Worm (Caenorhabditis elegans) whole organism, young adult: ENCODE data around the gene tre-5.

Source experiments
- B0336.3 ChIP-seq: fragments of 200-800 bp; sonication (Bioruptor generic); IDR thresholded peaks from 2 replicates; pipeline ENCODE4 v1.3.6; 2022; ENCODE audit warnings: missing genetic modification characterization, missing compliant biosample characterization
- C06A6.2 ChIP-seq: fragments of 200-800 bp; sonication (Bioruptor generic); conservative IDR thresholded peaks from 2 replicates; pipeline ENCODE4 v1.3.6; 2022; ENCODE audit warnings: missing genetic modification characterization, missing compliant biosample characterization
- D2030.7 ChIP-seq: fragments of 200-800 bp; sonication (Bioruptor generic); IDR thresholded peaks from 2 replicates; pipeline ENCODE4 v1.3.6; 2022; ENCODE audit warnings: missing genetic modification reagents, missing genetic modification characterization, missing compliant biosample characterization
- F10E7.11 ChIP-seq: sonication (generic microtip); optimal IDR thresholded peaks from 2 replicates; lab custom pipeline; 2017; ENCODE audit warnings: mild to moderate bottlenecking, missing genetic modification characterization, moderate library complexity, missing compliant biosample characterization
- F57C9.4 ChIP-seq: sonication (generic microtip); optimal IDR thresholded peaks from 2 replicates; lab custom pipeline; 2017; ENCODE audit warnings: mild to moderate bottlenecking, missing genetic modification characterization, missing compliant biosample characterization
- K11D2.4 ChIP-seq: fragments of 200-800 bp; sonication (Bioruptor generic); IDR thresholded peaks from 2 replicates; pipeline ENCODE4 v1.3.6; 2022; ENCODE audit warnings: missing genetic modification reagents, missing genetic modification characterization, missing compliant biosample characterization
- T26A5.8 ChIP-seq: sonication (generic microtip); optimal IDR thresholded peaks from 2 replicates; lab custom pipeline; 2016; ENCODE audit warnings: missing genetic modification characterization, missing compliant biosample characterization
- Y67H2A.10 ChIP-seq: fragments of 200-800 bp; sonication (Bioruptor generic); conservative IDR thresholded peaks from 2 replicates; pipeline ENCODE4 v1.3.6; 2022; ENCODE audit warnings: missing genetic modification reagents, missing genetic modification characterization, missing compliant biosample characterization
- Y95B8A.8 ChIP-seq: fragments of 200-800 bp; sonication (Bioruptor generic); IDR thresholded peaks from 2 replicates; pipeline ENCODE4 v1.3.6; 2022; ENCODE audit warnings: missing genetic modification reagents, missing genetic modification characterization, missing compliant biosample characterization
- aptf-3 ChIP-seq: fragments of 200-800 bp; sonication (Bioruptor generic); IDR thresholded peaks from 2 replicates; pipeline ENCODE4 v1.3.6; 2022; ENCODE audit warnings: missing genetic modification characterization, missing compliant biosample characterization
- athp-1 ChIP-seq: sonication (generic microtip); optimal IDR thresholded peaks from 2 replicates; lab custom pipeline; 2017; ENCODE audit warnings: mild to moderate bottlenecking, missing genetic modification characterization, missing compliant biosample characterization
- attf-3 ChIP-seq: fragments of 200-800 bp; sonication (Bioruptor generic); conservative IDR thresholded peaks from 2 replicates; pipeline ENCODE4 v1.3.6; 2022; ENCODE audit warnings: missing genetic modification reagents, missing genetic modification characterization, missing compliant biosample characterization
- cebp-1 ChIP-seq, 2 experiments: fragments of 200-800 bp in 1 of 2; sonication (Bioruptor generic) in 1 of 2; sonication (generic microtip) in 1 of 2; IDR thresholded peaks in 1 of 2; optimal IDR thresholded peaks in 1 of 2; 2 replicates each; pipeline versions ENCODE4 v1.3.6 to Lab custom; 2017 to 2022; ENCODE audit warnings: missing compliant biosample characterization in 2 of 2, missing genetic modification characterization in 2 of 2, mild to moderate bottlenecking in 1 of 2, missing genetic modification reagents in 1 of 2, moderate library complexity in 1 of 2
- ceh-40 ChIP-seq: fragments of 200-800 bp; sonication (Bioruptor generic); IDR thresholded peaks from 2 replicates; pipeline ENCODE4 v1.3.6; 2022; ENCODE audit warnings: missing genetic modification characterization, missing compliant biosample characterization
- ceh-79 ChIP-seq: sonication (generic microtip); optimal IDR thresholded peaks from 2 replicates; lab custom pipeline; 2017; ENCODE audit warnings: mild to moderate bottlenecking, missing genetic modification characterization, missing compliant biosample characterization
- chd-7 ChIP-seq: sonication (generic microtip); optimal IDR thresholded peaks from 2 replicates; lab custom pipeline; 2016; ENCODE audit warnings: mild to moderate bottlenecking, missing genetic modification characterization, moderate library complexity, missing compliant biosample characterization
- egl-18 ChIP-seq: fragments of 200-800 bp; sonication (Bioruptor generic); IDR thresholded peaks from 2 replicates; pipeline ENCODE4 v1.3.6; 2022; ENCODE audit warnings: missing genetic modification reagents, missing genetic modification characterization, missing compliant biosample characterization
- ekl-4 ChIP-seq: fragments of 200-800 bp; sonication (Bioruptor generic); IDR thresholded peaks from 2 replicates; pipeline ENCODE4 v1.3.6; 2022; ENCODE audit warnings: missing genetic modification reagents, missing genetic modification characterization, missing compliant biosample characterization
- him-1 ChIP-seq: sonication (generic microtip); optimal IDR thresholded peaks from 2 replicates; lab custom pipeline; 2016; ENCODE audit warnings: missing genotype, missing genetic modification reagents, missing genetic modification characterization, missing compliant biosample characterization
- hmg-20 ChIP-seq: fragments of 200-800 bp; sonication (Bioruptor generic); IDR thresholded peaks from 2 replicates; pipeline ENCODE4 v1.3.6; 2022; ENCODE audit warnings: missing genetic modification reagents, missing genetic modification characterization, missing compliant biosample characterization
- hrde-1 ChIP-seq: sonication (generic microtip); optimal IDR thresholded peaks from 2 replicates; lab custom pipeline; 2016; ENCODE audit warnings: missing genetic modification characterization, mild to moderate bottlenecking, missing compliant biosample characterization, moderate library complexity, missing genotype, missing genetic modification reagents, borderline replicate concordance
- let-526 ChIP-seq: fragments of 200-800 bp; sonication (Bioruptor generic); IDR thresholded peaks from 2 replicates; pipeline ENCODE4 v1.3.6; 2022; ENCODE audit warnings: missing genetic modification reagents, missing genetic modification characterization, missing compliant biosample characterization
- lin-54 ChIP-seq: fragments of 200-800 bp; sonication (Bioruptor generic); optimal IDR thresholded peaks from 2 replicates; lab custom pipeline; 2018; ENCODE audit warnings: mild to moderate bottlenecking, missing genetic modification characterization, missing compliant biosample characterization
- lsy-27 ChIP-seq: sonication (generic microtip); optimal IDR thresholded peaks from 2 replicates; lab custom pipeline; 2017; ENCODE audit warnings: missing genetic modification characterization, mild to moderate bottlenecking, missing compliant biosample characterization, antibody characterized with exemption, missing genotype, borderline replicate concordance; ENCODE audit not compliant: insufficient read depth
- madf-10 ChIP-seq: sonication (generic microtip); optimal IDR thresholded peaks from 2 replicates; lab custom pipeline; 2016; ENCODE audit warnings: mild to moderate bottlenecking, missing genetic modification characterization, missing compliant biosample characterization
- madf-8 ChIP-seq: fragments of 200-800 bp; sonication (Bioruptor generic); conservative IDR thresholded peaks from 2 replicates; pipeline ENCODE4 v1.3.6; 2022; ENCODE audit warnings: missing genetic modification reagents, missing genetic modification characterization, missing compliant biosample characterization
- mcd-1 ChIP-seq: fragments of 200-800 bp; sonication (Bioruptor generic); IDR thresholded peaks from 2 replicates; pipeline ENCODE4 v1.3.6; 2022; ENCODE audit warnings: missing genetic modification reagents, missing genetic modification characterization, missing compliant biosample characterization
- mes-4 ChIP-seq: sonication (generic microtip); optimal IDR thresholded peaks from 2 replicates; lab custom pipeline; 2016; ENCODE audit warnings: missing genotype, missing genetic modification characterization, missing compliant biosample characterization
- nfya-1 ChIP-seq: sonication (generic microtip); optimal IDR thresholded peaks from 2 replicates; lab custom pipeline; 2017; ENCODE audit warnings: antibody characterized with exemption, missing compliant biosample characterization, missing genetic modification characterization, borderline replicate concordance; ENCODE audit not compliant: insufficient read depth
- nhr-120 ChIP-seq: fragments of 200-800 bp; sonication (Bioruptor generic); IDR thresholded peaks from 2 replicates; pipeline ENCODE4 v1.3.6; 2022; ENCODE audit warnings: missing genetic modification characterization, missing compliant biosample characterization
- nhr-27 ChIP-seq: fragments of 200-800 bp; sonication (Bioruptor generic); optimal IDR thresholded peaks from 2 replicates; lab custom pipeline; 2018; ENCODE audit warnings: mild to moderate bottlenecking, missing genetic modification characterization, moderate library complexity, missing compliant biosample characterization
- nhr-90 ChIP-seq: sonication (generic microtip); optimal IDR thresholded peaks from 2 replicates; lab custom pipeline; 2016; ENCODE audit warnings: missing genotype, mild to moderate bottlenecking, missing genetic modification characterization, missing compliant biosample characterization
- rcor-1 ChIP-seq: fragments of 200-800 bp; sonication (Bioruptor generic); IDR thresholded peaks from 2 replicates; pipeline ENCODE4 v1.3.6; 2022; ENCODE audit warnings: missing genetic modification reagents, missing genetic modification characterization, missing compliant biosample characterization
- sptf-2 ChIP-seq: fragments of 200-800 bp; sonication (Bioruptor generic); optimal IDR thresholded peaks from 2 replicates; lab custom pipeline; 2018; ENCODE audit warnings: mild to moderate bottlenecking, missing genetic modification characterization, missing compliant biosample characterization
- tbx-9 ChIP-seq: sonication (generic microtip); optimal IDR thresholded peaks from 2 replicates; lab custom pipeline; 2016; ENCODE audit warnings: borderline replicate concordance, missing genetic modification characterization, inconsistent platforms, missing compliant biosample characterization
- unc-62 ChIP-seq: fragments of 150-350 bp; optimal IDR thresholded peaks from 2 replicates; lab custom pipeline; 2014; ENCODE audit warnings: missing biosample characterization, missing genetic modification reagents, missing genetic modification characterization
- xnd-1 ChIP-seq: sonication (generic microtip); optimal IDR thresholded peaks from 2 replicates; lab custom pipeline; 2016; ENCODE audit warnings: missing genotype, missing genetic modification reagents, missing genetic modification characterization, missing compliant biosample characterization
- ztf-28 ChIP-seq: fragments of 200-800 bp; sonication (Bioruptor generic); IDR thresholded peaks from 2 replicates; pipeline ENCODE4 v1.3.6; 2022; ENCODE audit warnings: missing genetic modification reagents, missing genetic modification characterization, missing compliant biosample characterization
- ztf-3 ChIP-seq: fragments of 200-800 bp; sonication (Bioruptor generic); optimal IDR thresholded peaks from 2 replicates; lab custom pipeline; 2018; ENCODE audit warnings: mild to moderate bottlenecking, missing genetic modification characterization, missing compliant biosample characterization
- ztf-6 ChIP-seq: fragments of 200-800 bp; sonication (Bioruptor generic); IDR thresholded peaks from 2 replicates; pipeline ENCODE4 v1.3.6; 2022; ENCODE audit warnings: missing genetic modification reagents, missing genetic modification characterization, missing compliant biosample characterization

tre-5 gene

ce11 chrII:37213-37612, 17.9 kb downstream of the tre-5 start, which contains the start of gene F23F1.6 (continued):
- no peak for TF ChIP-seq egl-18
- no peak for TF ChIP-seq nhr-120 (GFP tag; lab: Robert Waterston, UW)
- no peak for TF ChIP-seq madf-8
- TF ChIP-seq C06A6.2 (GFP tag; lab: Robert Waterston, UW), result no peak

- TF ChIP-seq B0336.3 (GFP tag; lab: Robert Waterston, UW) (no peak), mcd-1 (GFP tag; lab: Robert Waterston, UW) (no peak), F57C9.4 (tag; lab: Kevin White, UChicago) (no peak), ztf-3 (no peak), xnd-1 (no peak), ekl-4 (no peak), ceh-40 (GFP tag; lab: Robert Waterston, UW) (no peak), ztf-6 (GFP tag; lab: Robert Waterston, UW) (no peak), let-526 (GFP tag; lab: Robert Waterston, UW) (no peak)
Measured at ce11 chrII:33904-34303, 21.2 kb downstream of the tre-5 start, which contains the start of gene F23F1.2. F23F1.2 (plus strand) TSS chrII:34204.

ce11 chrII:31521-31920, 23.6 kb downstream of the tre-5 start, which contains the start of the genes F23F1.5 and fbxc-54:
F23F1.5 (minus strand) TSS chrII:31584.
fbxc-54 (plus strand) TSS chrII:31719.
- TF ChIP-seq cebp-1 (GFP tag; IDR thresholded peaks at IDR 0.05; lab: Robert Waterston, UW) (peak; percentile 94), cebp-1 (tag; optimal IDR thresholded peaks at IDR 0.05; lab: Kevin White, UChicago) (peak; percentile 98), sptf-2 (no peak), F10E7.11 (tag; lab: Kevin White, UChicago) (no peak), him-1 (tag; lab: Kevin White, UChicago) (no peak), unc-62 (GFP tag; lab: Kevin White, UChicago) (no peak), D2030.7 (GFP tag; lab: Robert Waterston, UW) (no peak), madf-10 (no peak), K11D2.4 (GFP tag; lab: Robert Waterston, UW) (no peak), attf-3 (GFP tag; lab: Robert Waterston, UW) (peak; percentile 79), hmg-20 (GFP tag; lab: Robert Waterston, UW) (no peak), lin-54 (GFP tag; lab: Kevin White, UChicago) (no peak), nhr-90 (tag; lab: Kevin White, UChicago) (no peak), tbx-9 (tag; lab: Kevin White, UChicago) (no peak), ceh-79 (tag; lab: Kevin White, UChicago) (no peak)

ce11 chrII:29578-29977, 25.5 kb downstream of the tre-5 start:
- no peak for TF ChIP-seq athp-1 (tag; lab: Kevin White, UChicago)
- TF ChIP-seq aptf-3 (GFP tag; lab: Robert Waterston, UW), result no peak
- TF ChIP-seq nfya-1 (tag; lab: Kevin White, UChicago), result no peak
- TF ChIP-seq Y95B8A.8 (GFP tag; lab: Robert Waterston, UW), result no peak
- TF ChIP-seq madf-8, result no peak
- no peak for TF ChIP-seq sptf-2
- no peak for TF ChIP-seq ceh-79 (tag; lab: Kevin White, UChicago)
- TF ChIP-seq hrde-1 (tag; lab: Kevin White, UChicago), result no peak
- TF ChIP-seq Y67H2A.10 (GFP tag; lab: Robert Waterston, UW), result no peak
- TF ChIP-seq mes-4 (tag; lab: Kevin White, UChicago), result no peak
- TF ChIP-seq nhr-27, result no peak
- no peak for TF ChIP-seq D2030.7 (GFP tag; lab: Robert Waterston, UW)
- no peak for TF ChIP-seq rcor-1 (GFP tag; lab: Robert Waterston, UW)
- no peak for TF ChIP-seq egl-18
- TF ChIP-seq nhr-120 (GFP tag; lab: Robert Waterston, UW), result no peak
- no peak for TF ChIP-seq T26A5.8 (tag; lab: Kevin White, UChicago)
- TF ChIP-seq lsy-27, result no peak
- TF ChIP-seq chd-7, result no peak
- no peak for TF ChIP-seq ztf-28
- TF ChIP-seq, all 124 proteins: peak for 0
